Worm (Caenorhabditis elegans) whole organism, L2 larva: ENCODE data around the gene srab-14.

Experiments
- C34F6.9 ChIP-seq: fragments of 150-350 bp; optimal IDR thresholded peaks from 2 replicates; lab custom pipeline; 2014; ENCODE audit warnings: missing biosample characterization, missing genetic modification characterization
- F13H6.1 ChIP-seq: sonication (generic microtip); optimal IDR thresholded peaks from 2 replicates; lab custom pipeline; 2016; ENCODE audit warnings: missing genetic modification characterization, missing compliant biosample characterization
- R02D3.7 ChIP-seq: fragments of 150-350 bp; optimal IDR thresholded peaks from 2 replicates; lab custom pipeline; 2014; ENCODE audit warnings: missing biosample characterization, missing genetic modification characterization
- ZK546.5 ChIP-seq: sonication (generic microtip); optimal IDR thresholded peaks from 2 replicates; lab custom pipeline; 2017; ENCODE audit warnings: missing biosample characterization, missing genetic modification characterization
- aly-2 ChIP-seq: fragments of 150-350 bp; optimal IDR thresholded peaks from 2 replicates; lab custom pipeline; 2014; ENCODE audit warnings: missing biosample characterization, missing genetic modification characterization
- blmp-1 ChIP-seq: sonication (generic microtip); optimal IDR thresholded peaks from 2 replicates; lab custom pipeline; 2017; ENCODE audit warnings: missing genetic modification characterization, mild to moderate bottlenecking, missing compliant biosample characterization, antibody characterized with exemption, moderate library complexity; ENCODE audit not compliant: insufficient read depth
- crh-2 ChIP-seq: sonication (generic microtip); optimal IDR thresholded peaks from 2 replicates; lab custom pipeline; 2017; ENCODE audit warnings: missing biosample characterization, missing genetic modification characterization
- egl-27 ChIP-seq: sonication (generic microtip); optimal IDR thresholded peaks from 3 replicates; lab custom pipeline; 2017; ENCODE audit warnings: missing biosample characterization, missing genetic modification reagents, missing genetic modification characterization
- fos-1 ChIP-seq: fragments of 150-350 bp; optimal IDR thresholded peaks from 2 replicates; lab custom pipeline; 2014; ENCODE audit warnings: missing biosample characterization, missing genetic modification characterization
- gmeb-1 ChIP-seq: fragments of 150-350 bp; optimal IDR thresholded peaks from 2 replicates; lab custom pipeline; 2014; ENCODE audit warnings: missing biosample characterization, missing genetic modification characterization
- lsy-2 ChIP-seq, 2 experiments: fragments of 150-350 bp in 1 of 2; sonication (generic microtip) in 1 of 2; optimal IDR thresholded peaks; 2 replicates each; lab custom pipeline; 2014 to 2017; ENCODE audit warnings: missing biosample characterization in 2 of 2, missing genetic modification characterization in 2 of 2
- mab-5 ChIP-seq: fragments of 150-350 bp; optimal IDR thresholded peaks from 2 replicates; lab custom pipeline; 2014; ENCODE audit warnings: missing biosample characterization, missing genetic modification characterization
- mbf-1 ChIP-seq: sonication (generic microtip); optimal IDR thresholded peaks from 2 replicates; lab custom pipeline; 2017; ENCODE audit warnings: missing biosample characterization, missing genetic modification characterization
- mdl-1 ChIP-seq, 2 experiments: fragments of 150-350 bp in 1 of 2; sonication (generic microtip) in 1 of 2; optimal IDR thresholded peaks; 2 replicates each; lab custom pipeline; 2017; ENCODE audit warnings: missing biosample characterization in 2 of 2, missing genetic modification characterization in 2 of 2
- nhr-11 ChIP-seq: fragments of 150-350 bp; optimal IDR thresholded peaks from 2 replicates; lab custom pipeline; 2014; ENCODE audit warnings: missing biosample characterization, missing genetic modification characterization
- nhr-12 ChIP-seq: fragments of 150-350 bp; optimal IDR thresholded peaks from 2 replicates; lab custom pipeline; 2014; ENCODE audit warnings: missing biosample characterization, missing genetic modification characterization
- nhr-129 ChIP-seq: fragments of 150-350 bp; optimal IDR thresholded peaks from 2 replicates; lab custom pipeline; 2014; ENCODE audit warnings: missing biosample characterization, missing genetic modification characterization
- nhr-21 ChIP-seq: fragments of 150-350 bp; optimal IDR thresholded peaks from 2 replicates; lab custom pipeline; 2014; ENCODE audit warnings: missing biosample characterization, missing genetic modification characterization
- nhr-6 ChIP-seq: fragments of 150-350 bp; optimal IDR thresholded peaks from 2 replicates; lab custom pipeline; 2014; ENCODE audit warnings: missing biosample characterization, missing genetic modification characterization
- nhr-77 ChIP-seq: fragments of 150-350 bp; optimal IDR thresholded peaks from 2 replicates; lab custom pipeline; 2014; ENCODE audit warnings: missing biosample characterization, missing genetic modification characterization
- peb-1 ChIP-seq: fragments of 150-350 bp; optimal IDR thresholded peaks from 2 replicates; lab custom pipeline; 2014; ENCODE audit warnings: missing biosample characterization, missing genetic modification characterization
- skn-1 ChIP-seq: sonication (generic microtip); optimal IDR thresholded peaks from 2 replicates; lab custom pipeline; 2017; ENCODE audit warnings: missing biosample characterization, missing genetic modification characterization
- sma-3 ChIP-seq: sonication (generic microtip); optimal IDR thresholded peaks from 2 replicates; lab custom pipeline; 2016; ENCODE audit warnings: missing genetic modification reagents, missing genetic modification characterization, missing compliant biosample characterization
- sma-9 ChIP-seq, 2 experiments: fragments of 150-350 bp in 1 of 2; sonication (generic microtip) in 1 of 2; optimal IDR thresholded peaks; 2 replicates each; lab custom pipeline; 2014 to 2016; ENCODE audit warnings: missing genetic modification characterization in 2 of 2, mild to moderate bottlenecking in 1 of 2, missing biosample characterization in 1 of 2, missing compliant biosample characterization in 1 of 2, missing genetic modification reagents in 1 of 2, moderate library complexity in 1 of 2
- unc-55 ChIP-seq: fragments of 150-350 bp; sonication (generic microtip); optimal IDR thresholded peaks from 3 replicates; lab custom pipeline; 2014; ENCODE audit warnings: missing biosample characterization, missing genetic modification reagents, missing genetic modification characterization
- ztf-4 ChIP-seq: fragments of 150-350 bp; optimal IDR thresholded peaks from 2 replicates; lab custom pipeline; 2014; ENCODE audit warnings: missing biosample characterization, missing genetic modification characterization

srab-14 gene

DNA sequence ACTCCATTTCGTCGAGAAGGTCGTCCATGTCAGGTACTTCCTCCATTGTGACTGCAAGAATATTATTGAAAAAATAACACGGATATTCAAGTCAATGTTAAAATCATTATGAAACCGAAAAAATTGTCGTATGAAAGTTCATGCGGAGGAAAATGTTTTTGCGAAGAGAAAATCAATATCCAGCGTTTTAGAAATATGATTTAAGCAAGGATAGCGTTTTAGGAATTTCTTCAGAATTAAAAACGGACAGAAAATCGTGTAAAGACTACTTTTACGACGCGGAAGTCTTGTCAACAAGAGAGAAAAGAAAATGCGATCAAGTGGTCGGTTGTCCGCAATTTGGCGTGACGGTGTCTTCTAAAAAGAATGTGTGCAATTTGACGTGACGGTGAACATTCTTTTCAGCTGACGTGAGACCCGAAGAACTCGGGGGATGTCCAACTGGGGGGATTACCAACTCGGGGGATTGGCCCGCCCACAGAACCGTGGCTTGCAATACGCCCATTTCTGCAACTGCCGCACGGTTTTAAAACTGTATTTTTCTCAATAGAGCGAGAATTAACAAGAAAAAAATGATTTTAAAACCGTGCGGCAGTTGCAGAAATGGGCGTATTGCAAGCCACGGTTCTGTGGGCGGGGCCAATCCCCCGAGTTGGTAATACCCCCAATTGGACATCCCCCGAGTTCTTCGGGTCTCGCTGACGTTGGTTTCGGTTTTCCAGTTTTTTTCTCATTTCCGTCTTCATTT is 20.6 kb downstream of the srab-14 start, which contains the start of the genes aka-1 and ubc-6 (continued):
- TF ChIP-seq mab-5 (tag; lab: Kevin White, UChicago) (peak; percentile 55), mdl-1 (tag; optimal IDR thresholded peaks at IDR 0.05; lab: Kevin White, UChicago) (peak in 1 of 2 experiments; percentile 52), nhr-77 (tag; lab: Kevin White, UChicago) (peak; percentile 28)
- TF ChIP-seq, all 48 proteins: peak for 26

DNA sequence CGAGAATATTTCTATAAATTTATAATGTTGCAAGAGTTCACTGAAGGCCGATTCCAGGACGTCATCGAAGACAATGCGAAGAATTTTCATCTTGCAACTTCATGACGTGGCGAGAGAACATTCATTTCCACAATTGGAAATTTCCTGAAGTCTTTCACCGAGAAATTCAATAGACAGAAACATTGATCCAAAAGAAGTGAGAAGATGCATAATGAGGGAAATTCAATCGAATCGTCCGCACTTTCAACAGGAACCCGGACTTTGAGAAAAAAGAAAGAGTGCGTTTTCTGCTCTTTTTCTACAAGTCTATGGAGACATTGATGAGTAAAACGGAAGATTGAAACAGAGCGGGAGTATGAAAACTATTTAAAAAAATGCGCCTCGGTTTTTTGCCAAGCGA is 30.0 kb downstream of the srab-14 start:
- TF ChIP-seq nhr-6 (tag; lab: Kevin White, UChicago) (no peak), R02D3.7 (tag; lab: Kevin White, UChicago) (no peak), nhr-21 (tag; lab: Kevin White, UChicago) (no peak), lsy-2 (tag; optimal IDR thresholded peaks at IDR 0.05; lab: Kevin White, UChicago) (no peak)

DNA sequence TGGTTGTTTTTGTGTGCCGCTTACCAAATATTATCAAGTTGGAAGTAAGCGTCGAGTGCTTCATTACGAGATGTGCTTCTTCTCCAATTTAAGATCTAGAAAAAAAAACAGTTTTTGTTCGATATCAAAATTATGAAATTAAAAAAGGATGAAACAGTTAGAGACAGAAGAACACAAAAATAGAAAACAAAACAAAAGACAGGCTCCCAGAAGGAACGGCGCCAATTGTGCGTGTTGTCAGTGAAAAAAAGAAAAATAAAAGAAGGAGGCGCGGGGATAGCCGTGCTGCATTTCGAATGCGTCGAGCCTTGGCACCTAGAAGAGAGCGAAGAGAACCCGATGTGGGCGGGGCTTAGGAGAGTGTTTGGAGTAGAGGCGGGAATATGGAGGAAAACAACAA is 33.8 kb downstream of the srab-14 start, which contains the start of gene sro-1:
sro-1 (minus strand) TSS at position 101 of the 400 bp plus-strand sequence.
- TF ChIP-seq unc-55 (GFP tag; lab: Kevin White, UChicago) (peak; percentile 8), ztf-4 (tag; lab: Kevin White, UChicago) (no peak)
- TF ChIP-seq, all 48 proteins: peak for 1

DNA sequence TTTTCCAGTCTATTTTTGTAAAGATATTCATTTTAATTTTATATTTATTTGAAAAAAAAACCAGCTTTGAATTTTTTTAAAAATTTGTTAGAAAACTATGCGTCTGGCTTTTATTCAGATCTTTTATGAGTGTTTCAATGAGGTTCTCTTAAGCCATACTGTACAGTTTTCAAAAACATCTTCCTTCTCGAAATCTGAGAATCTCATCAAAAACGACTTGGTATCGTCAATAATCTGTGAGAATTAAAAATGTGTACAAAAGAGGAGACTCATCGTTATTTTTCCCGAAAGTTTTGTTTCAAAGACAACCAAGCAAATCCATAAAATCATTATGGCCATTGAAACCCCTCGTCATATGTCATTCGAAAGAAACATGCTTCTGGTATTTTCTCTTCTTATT is 40.1 kb downstream of the srab-14 start, which contains the start of gene D1022.2:
D1022.2 (plus strand) TSS at position 301 of the 400 bp plus-strand sequence.
- TF ChIP-seq nhr-12 (tag; lab: Kevin White, UChicago): no peak
- no peak for TF ChIP-seq peb-1 (tag; lab: Kevin White, UChicago)
- TF ChIP-seq, all 48 proteins: peak for 0

DNA sequence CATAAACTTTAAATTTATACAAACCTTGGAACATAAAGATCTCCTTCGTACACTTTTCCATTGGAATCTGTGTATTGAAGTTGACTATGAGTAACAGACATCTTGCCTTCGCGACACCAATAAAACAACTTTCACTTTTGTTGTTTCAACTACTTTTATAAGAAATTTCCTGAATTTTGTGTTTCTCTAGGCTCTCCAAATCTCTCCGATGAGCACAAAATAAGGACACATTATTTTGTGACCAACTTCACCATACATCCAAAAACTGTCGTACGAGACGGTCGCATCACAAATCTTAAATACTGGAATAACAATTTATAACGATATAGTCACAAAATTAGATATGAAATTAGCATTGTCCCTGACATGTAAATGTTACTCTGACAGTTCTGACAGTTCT is 40.6 kb downstream of the srab-14 start, which contains the start of gene D1022.5:
D1022.5 (minus strand) TSS at position 101 of the 400 bp plus-strand sequence.
- no peak for TF ChIP-seq C34F6.9 (tag; lab: Kevin White, UChicago)
- no peak for TF ChIP-seq crh-2 (tag; lab: Kevin White, UChicago)
- TF ChIP-seq nhr-6 (tag; lab: Kevin White, UChicago): no peak
- no peak for TF ChIP-seq peb-1 (tag; lab: Kevin White, UChicago)
- TF ChIP-seq sma-3 (GFP tag; lab: Kevin White, UChicago): no peak
- no peak for TF ChIP-seq ztf-4 (tag; lab: Kevin White, UChicago)
- no peak for TF ChIP-seq blmp-1 (tag; lab: Kevin White, UChicago)
- TF ChIP-seq F13H6.1 (tag; lab: Kevin White, UChicago): no peak
- no peak for TF ChIP-seq egl-27
- TF ChIP-seq nhr-11 (tag; lab: Kevin White, UChicago): no peak
- TF ChIP-seq skn-1 (tag; lab: Kevin White, UChicago): no peak
- no peak for TF ChIP-seq mdl-1 (tag; optimal IDR thresholded peaks at IDR 0.05; lab: Kevin White, UChicago)
- TF ChIP-seq ZK546.5 (tag; lab: Kevin White, UChicago): no peak

DNA sequence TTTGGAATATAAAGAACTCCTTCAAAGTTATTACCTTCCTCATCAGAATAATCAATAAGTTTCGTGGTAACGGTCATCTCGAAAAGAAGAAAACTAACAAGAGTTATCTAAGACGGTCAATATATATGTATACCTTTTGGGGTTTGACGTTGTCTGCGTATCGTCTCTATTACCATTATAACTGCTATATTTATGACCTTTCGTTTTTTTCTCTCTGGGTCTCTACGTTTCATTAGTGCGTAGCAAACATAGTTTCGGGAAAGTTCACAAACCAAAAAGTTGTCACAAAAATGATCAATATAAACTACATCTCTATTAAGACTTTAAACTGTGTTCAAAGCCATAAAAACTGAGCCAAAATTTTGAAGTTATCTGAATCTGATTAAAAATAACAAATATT is 42.1 kb downstream of the srab-14 start, which contains the start of gene D1022.4:
D1022.4 (minus strand) TSS at position 83 of the 400 bp plus-strand sequence.
- TF ChIP-seq mbf-1 (tag; lab: Kevin White, UChicago) (no peak), mdl-1 (tag; optimal IDR thresholded peaks at IDR 0.05; lab: Kevin White, UChicago) (no peak), fos-1 (tag; lab: Kevin White, UChicago) (peak; percentile 57), sma-9 (GFP tag; optimal IDR thresholded peaks at IDR 0.05; lab: Kevin White, UChicago) (peak; percentile 68), sma-9 (tag; optimal IDR thresholded peaks at IDR 0.05; lab: Kevin White, UChicago) (no peak), C34F6.9 (tag; lab: Kevin White, UChicago) (peak; percentile 33), ZK546.5 (tag; lab: Kevin White, UChicago) (no peak), crh-2 (tag; lab: Kevin White, UChicago) (peak; percentile 38), blmp-1 (tag; lab: Kevin White, UChicago) (peak; percentile 56), aly-2 (tag; lab: Kevin White, UChicago) (no peak), skn-1 (tag; lab: Kevin White, UChicago) (no peak), gmeb-1 (tag; lab: Kevin White, UChicago) (peak; percentile 37), nhr-129 (tag; lab: Kevin White, UChicago) (no peak)
- TF ChIP-seq, all 48 proteins: peak for 6
